Worm (Caenorhabditis elegans): ENCODE results near the gene srd-10.

DNA sequence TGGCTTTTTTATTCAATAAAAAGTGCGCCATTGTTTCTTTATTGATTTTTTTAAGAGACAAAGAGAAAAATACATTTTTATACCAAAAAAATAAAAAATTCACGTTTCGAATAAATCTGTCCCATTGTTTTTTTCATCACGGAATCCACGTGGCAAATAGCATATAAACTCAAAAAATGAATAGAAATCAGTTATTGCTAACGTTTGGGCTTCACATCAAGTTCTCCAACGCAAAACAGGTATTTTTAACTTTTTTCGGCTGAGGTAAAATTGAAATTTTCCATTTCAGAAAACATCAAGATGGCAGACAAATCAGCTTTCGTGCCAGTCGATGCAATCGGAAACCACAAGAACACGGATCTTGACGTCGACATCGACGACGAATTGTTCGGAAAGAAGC is 18.5 kb downstream of the srd-10 start, which contains the start of gene Y45F10B.3:
- TF ChIP-seq snpc-4 (tag; optimal IDR thresholded peaks at IDR 0.05) (no peak), nhr-12 (tag; optimal IDR thresholded peaks at IDR 0.05) (no peak), nhr-28 (tag; optimal IDR thresholded peaks at IDR 0.05) (no peak), lsy-2 (tag; optimal IDR thresholded peaks at IDR 0.05) (no peak), lin-13 (tag; optimal IDR thresholded peaks at IDR 0.05) (no peak), nhr-76 (tag; optimal IDR thresholded peaks at IDR 0.05) (no peak), bed-3 (GFP tag; optimal IDR thresholded peaks at IDR 0.05) (no peak), M03D4.4 (tag; optimal IDR thresholded peaks at IDR 0.05) (no peak), unc-39 (tag; optimal IDR thresholded peaks at IDR 0.05) (no peak), blmp-1 (tag; optimal IDR thresholded peaks at IDR 0.05) (no peak), elt-1 (tag; optimal IDR thresholded peaks at IDR 0.05; ENCODE audit: borderline replicate concordance, insufficient read depth) (no peak)
